Worm (Caenorhabditis elegans) whole organism, L2 larva: ENCODE results near the gene R03A10.5.

Experiments used
- blmp-1 ChIP-seq: sonication (generic microtip); optimal IDR thresholded peaks from 2 replicates; lab custom pipeline; 2017; ENCODE audit warnings: missing genetic modification characterization, mild to moderate bottlenecking, missing compliant biosample characterization, antibody characterized with exemption, moderate library complexity; ENCODE audit not compliant: insufficient read depth
- ceh-82 ChIP-seq: fragments of 150-350 bp; optimal IDR thresholded peaks from 2 replicates; lab custom pipeline; 2014; ENCODE audit warnings: missing biosample characterization, missing genetic modification characterization
- nhr-11 ChIP-seq: fragments of 150-350 bp; optimal IDR thresholded peaks from 2 replicates; lab custom pipeline; 2014; ENCODE audit warnings: missing biosample characterization, missing genetic modification characterization
- unc-62 ChIP-seq: fragments of 150-350 bp; optimal IDR thresholded peaks from 2 replicates; lab custom pipeline; 2014; ENCODE audit warnings: missing biosample characterization, missing genetic modification reagents, missing genetic modification characterization

DNA sequence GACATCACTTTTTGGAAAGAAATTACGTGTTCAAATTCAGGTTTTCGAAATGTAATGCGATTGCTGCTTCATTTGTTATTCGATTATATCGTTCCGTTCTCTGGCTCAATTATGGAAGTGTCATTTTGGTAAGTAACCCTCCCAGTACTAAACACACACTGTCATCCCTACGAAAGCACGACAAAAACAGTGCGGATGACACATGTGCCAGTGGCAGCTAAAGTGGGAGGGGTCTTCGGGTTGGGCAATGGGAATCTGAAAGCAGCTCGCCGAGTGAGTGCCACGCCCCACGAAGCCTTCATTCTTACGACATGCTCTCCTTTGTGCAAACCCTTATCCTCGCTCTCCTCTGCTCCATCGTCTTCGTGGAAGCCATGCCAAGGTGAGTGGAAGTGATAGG lies 13.0 kb upstream of the R03A10.5 start, which contains the start of gene flp-32:
- TF ChIP-seq blmp-1 (tag; lab: Kevin White, UChicago) = no peak
- no peak for TF ChIP-seq nhr-11 (tag; lab: Kevin White, UChicago)
- TF ChIP-seq unc-62 (GFP tag; lab: Kevin White, UChicago) = no peak
- no peak for TF ChIP-seq ceh-82 (tag; lab: Kevin White, UChicago)
